Worm (Caenorhabditis elegans): ENCODE measurements around the gene hrde-1.

DNA sequence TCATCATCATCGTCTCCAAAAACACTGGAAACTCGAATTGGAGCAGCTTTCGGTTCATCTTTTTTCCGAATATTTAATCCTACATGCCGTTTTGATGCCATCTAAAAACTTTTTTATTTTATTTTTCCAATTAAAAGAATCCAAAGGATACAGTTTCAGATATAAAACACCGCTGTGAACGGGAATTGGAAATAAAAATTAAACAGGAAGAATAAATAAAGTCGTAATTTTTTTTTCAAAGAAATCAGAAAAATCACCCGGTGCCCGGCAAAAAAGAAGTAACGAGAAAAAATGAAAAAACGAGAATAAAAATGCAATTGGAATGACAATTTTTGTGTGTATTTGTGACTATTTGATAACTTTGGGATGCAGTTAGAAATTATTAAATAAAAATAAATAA is 7.3 kb downstream of the hrde-1 start, which contains the start of gene ccdc-55:
- TF ChIP-seq ceh-82 (tag; optimal IDR thresholded peaks at IDR 0.05) (no peak), ama-1 (optimal IDR thresholded peaks at IDR 0.05) (no peak), elt-3 (tag; optimal IDR thresholded peaks at IDR 0.05) (no peak), lin-15B (tag; optimal IDR thresholded peaks at IDR 0.05) (no peak), pha-4 (tag; optimal IDR thresholded peaks at IDR 0.05) (no peak)

Measured in whole organism, L3 larva.